Worm (Caenorhabditis elegans) whole organism, L1 larva: ENCODE results near the gene C27B7.5.

Experiments
- ceh-82 ChIP-seq, 3 experiments: fragments of 150-350 bp in 1 of 3; sonication (generic microtip) in 2 of 3; optimal IDR thresholded peaks; 2 replicates each; lab custom pipeline; 2014 to 2017; ENCODE audit warnings: missing biosample characterization in 3 of 3, missing genetic modification characterization in 3 of 3
- dpl-1 ChIP-seq, 3 experiments: fragments of 150-350 bp in 2 of 3; sonication (generic microtip) in 1 of 3; optimal IDR thresholded peaks; 2 replicates each; lab custom pipeline; 2014 to 2017; ENCODE audit warnings: missing biosample characterization in 3 of 3, missing genetic modification characterization in 3 of 3, missing genetic modification reagents in 3 of 3
- egl-27 ChIP-seq, 2 experiments: fragments of 150-350 bp in 1 of 2; sonication (generic microtip); optimal IDR thresholded peaks; 3 replicates each; lab custom pipeline; 2017 to 2018; ENCODE audit warnings: missing biosample characterization in 2 of 2, missing genetic modification characterization in 2 of 2, missing genetic modification reagents in 2 of 2
- pax-3 ChIP-seq: fragments of 200-800 bp; sonication (Bioruptor generic); optimal IDR thresholded peaks from 2 replicates; lab custom pipeline; 2018; ENCODE audit warnings: mild to moderate bottlenecking, missing genetic modification characterization, moderate library complexity, missing compliant biosample characterization
- snpc-4 ChIP-seq: fragments of 150-350 bp; optimal IDR thresholded peaks from 2 replicates; lab custom pipeline; 2014; ENCODE audit warnings: missing biosample characterization, missing genetic modification characterization
- unc-62 ChIP-seq: fragments of 150-350 bp; optimal IDR thresholded peaks from 2 replicates; lab custom pipeline; 2014; ENCODE audit warnings: missing biosample characterization, missing genetic modification reagents, missing genetic modification characterization
- unc-86 ChIP-seq: sonication (generic microtip); optimal IDR thresholded peaks from 2 replicates; lab custom pipeline; 2016; ENCODE audit warnings: missing genetic modification characterization, missing compliant biosample characterization
- vab-15 ChIP-seq: sonication (generic microtip); optimal IDR thresholded peaks from 2 replicates; lab custom pipeline; 2017; ENCODE audit warnings: missing genotype, mild to moderate bottlenecking, missing genetic modification characterization, missing compliant biosample characterization
- ztf-11 ChIP-seq, 2 experiments: sonication (generic microtip); optimal IDR thresholded peaks; 2 replicates each; lab custom pipeline; 2016 to 2017; ENCODE audit warnings: missing genetic modification characterization in 2 of 2, missing biosample characterization in 1 of 2, missing compliant biosample characterization in 1 of 2

ce11 chrIV:8947146-8947545 is 45.7 kb downstream of the C27B7.5 start:
- TF ChIP-seq vab-15 (tag; lab: Kevin White, UChicago) (no peak), unc-86 (peak; percentile 55), ceh-82 (tag; optimal IDR thresholded peaks at IDR 0.05; lab: Kevin White, UChicago) (peak in 1 of 3 experiments; percentile 19), pax-3 (tag; lab: Kevin White, UChicago) (peak; percentile 0), egl-27 (tag; optimal IDR thresholded peaks at IDR 0.05; lab: Kevin White, UChicago) (no peak), dpl-1 (GFP tag; optimal IDR thresholded peaks at IDR 0.05; lab: Kevin White, UChicago) (no peak), unc-62 (GFP tag; lab: Kevin White, UChicago) (no peak), ztf-11 (tag; optimal IDR thresholded peaks at IDR 0.05; lab: Kevin White, UChicago) (peak in 1 of 2 experiments; percentile 29), snpc-4 (peak; percentile 50)
